Fruit fly (Drosophila melanogaster): ENCODE measurements around the gene lush.

lush gene

dm6 chr3L:19642448-19643020 is 36.6 kb upstream of the lush start, which contains the start of gene Rnf146 (continued):
- no peak for TF ChIP-seq fd102C (GFP tag; optimal IDR thresholded peaks at IDR 0.05)
- no peak for TF ChIP-seq CG12769 (tag; optimal IDR thresholded peaks at IDR 0.05)
- 0 out of 3 replicates have a peak, but pooled peaks have one; percentile 43 for TF ChIP-seq z (GFP tag; IDR thresholded peaks at IDR 0.05)
- no peak for TF ChIP-seq Dip3 (GFP tag; optimal IDR thresholded peaks at IDR 0.05)
- TF ChIP-seq CG11456 (GFP tag; IDR thresholded peaks at IDR 0.05): no peak
- no peak for TF ChIP-seq CG15696 (tag; optimal IDR thresholded peaks at IDR 0.05)
- TF ChIP-seq insv (GFP tag; optimal IDR thresholded peaks at IDR 0.05): peak in 1 of 2 experiments; percentile 0
- peak; percentile 45 for TF ChIP-seq D (optimal IDR thresholded peaks at IDR 0.05)
- no peak for TF ChIP-seq D (GFP tag; optimal IDR thresholded peaks at IDR 0.05)
- TF ChIP-seq CG13894 (tag; optimal IDR thresholded peaks at IDR 0.05): no peak
- no peak for TF ChIP-seq sim (GFP tag; IDR thresholded peaks at IDR 0.05)
- TF ChIP-seq CG13296 (GFP tag; optimal IDR thresholded peaks at IDR 0.05): no peak
- no peak for TF ChIP-seq CG1792 (GFP tag; optimal IDR thresholded peaks at IDR 0.05)
- TF ChIP-seq CG15514 (GFP tag; optimal IDR thresholded peaks at IDR 0.05): peak; percentile 29
- TF ChIP-seq ewg (GFP tag; optimal IDR thresholded peaks at IDR 0.05): no peak
- TF ChIP-seq CG17829 (tag; optimal IDR thresholded peaks at IDR 0.05): peak; percentile 27
- TF ChIP-seq CG18764 (GFP tag; optimal IDR thresholded peaks at IDR 0.05): no peak
- TF ChIP-seq Hand (GFP tag; optimal IDR thresholded peaks at IDR 0.05): no peak
- TF ChIP-seq CG1647 (GFP tag; optimal IDR thresholded peaks at IDR 0.05): no peak
- no peak for TF ChIP-seq CG2202 (tag; optimal IDR thresholded peaks at IDR 0.05)
- no peak for TF ChIP-seq CG3281 (GFP tag; optimal IDR thresholded peaks at IDR 0.05)
- TF ChIP-seq CG10654 (GFP tag; optimal IDR thresholded peaks at IDR 0.05): no peak
- TF ChIP-seq danr (GFP tag; IDR thresholded peaks at IDR 0.05): no peak
- no peak for TF ChIP-seq cg (GFP tag; optimal IDR thresholded peaks at IDR 0.05)
- no peak for TF ChIP-seq CG16779 (GFP tag; IDR thresholded peaks at IDR 0.05)
- peak; percentile 10 for TF ChIP-seq vfl (GFP tag; optimal IDR thresholded peaks at IDR 0.05)
- no peak for TF ChIP-seq CG3726 (GFP tag; IDR thresholded peaks at IDR 0.05)
- TF ChIP-seq slbo (GFP tag; IDR thresholded peaks at IDR 0.05): no peak
- TF ChIP-seq Hsf (GFP tag; optimal IDR thresholded peaks at IDR 0.05): no peak
- TF ChIP-seq Kr (GFP tag; optimal IDR thresholded peaks at IDR 0.05): no peak
- peak; percentile 97 for TF ChIP-seq E2f2 (GFP tag; IDR thresholded peaks at IDR 0.05)
- no peak for TF ChIP-seq CG13424 (tag; optimal IDR thresholded peaks at IDR 0.05)
- no peak for TF ChIP-seq Tbp (GFP tag; optimal IDR thresholded peaks at IDR 0.05)
- peak; percentile 55; the same call in 2 of the 4 replicates for TF ChIP-seq chinmo (GFP tag; IDR thresholded peaks at IDR 0.05; ENCODE audit: partially characterized antibody)
- TF ChIP-seq CG6854 (GFP tag; optimal IDR thresholded peaks at IDR 0.05): no peak

dm6 chr3L:19636821-19637460 is 31.1 kb upstream of the lush start:
- TF ChIP-seq CG10366 (GFP tag; IDR thresholded peaks at IDR 0.05) (no peak), insv (GFP tag; optimal IDR thresholded peaks at IDR 0.05) (peak in 1 of 2 experiments; percentile 31), so (GFP tag; IDR thresholded peaks at IDR 0.05) (no peak), jing (GFP tag; optimal IDR thresholded peaks at IDR 0.05) (peak; percentile 10), Eip74EF (GFP tag; optimal IDR thresholded peaks at IDR 0.05) (peak in 1 of 2 experiments; percentile 30), lbe (GFP tag; optimal IDR thresholded peaks at IDR 0.05) (no peak), trem (tag; optimal IDR thresholded peaks at IDR 0.05) (peak; percentile 65), sqz (GFP tag; optimal IDR thresholded peaks at IDR 0.05) (peak; percentile 23), CG17385 (GFP tag; optimal IDR thresholded peaks at IDR 0.05) (peak; percentile 40), cad (GFP tag; optimal IDR thresholded peaks at IDR 0.05) (peak; percentile 3), CG10462 (GFP tag; optimal IDR thresholded peaks at IDR 0.05) (no peak), CG18262 (tag; optimal IDR thresholded peaks at IDR 0.05) (peak; percentile 93), E2f2 (GFP tag; IDR thresholded peaks at IDR 0.05) (no peak), ken (GFP tag; IDR thresholded peaks at IDR 0.05) (no peak), CG2202 (tag; optimal IDR thresholded peaks at IDR 0.05) (peak; percentile 74), crol (GFP tag; IDR thresholded peaks at IDR 0.05) (peak; percentile 27; the same call in 1 of the 2 replicates), kni (GFP tag; optimal IDR thresholded peaks at IDR 0.05) (peak; percentile 68), CG2116 (GFP tag; optimal IDR thresholded peaks at IDR 0.05) (peak; percentile 48), sim (GFP tag; IDR thresholded peaks at IDR 0.05) (no peak)
